Fruit fly (Drosophila melanogaster) whole organism, embryonic: Measurements from ENCODE around the gene Calr.

Experiments
- CG15514 ChIP-seq: fragments of 200-800 bp; sonication (Bioruptor generic); optimal IDR thresholded peaks from 3 replicates; lab custom pipeline; 2017; ENCODE audit warnings: missing biosample characterization, missing genetic modification characterization, mild to moderate bottlenecking, moderate library complexity, missing genetic modification reagents
- CG4617 ChIP-seq: fragments of 200-800 bp; sonication (Bioruptor generic); optimal IDR thresholded peaks from 3 replicates; lab custom pipeline; 2016; ENCODE audit warnings: missing biosample characterization, missing genetic modification characterization, borderline replicate concordance
- ac ChIP-seq: fragments of 200-800 bp; sonication (Bioruptor generic); optimal IDR thresholded peaks from 3 replicates; lab custom pipeline; 2017; ENCODE audit warnings: missing biosample characterization, mild to moderate bottlenecking, missing genetic modification characterization
- al ChIP-seq: fragments of 200-800 bp; sonication (Bioruptor generic); IDR thresholded peaks from 2 replicates; pipeline ENCODE4 v1.3.6; 2022; ENCODE audit warnings: missing biosample characterization, missing genetic modification characterization
- dysf ChIP-seq: fragments of 200-800 bp; sonication (Bioruptor generic); IDR thresholded peaks from 3 replicates; pipeline ENCODE4 v1.3.6; 2022; ENCODE audit warnings: missing biosample characterization, missing genetic modification characterization
- fd102C ChIP-seq: fragments of 200-800 bp; sonication (Bioruptor generic); optimal IDR thresholded peaks from 2 replicates; lab custom pipeline; 2018; ENCODE audit warnings: missing biosample characterization, mild to moderate bottlenecking, missing genetic modification characterization, moderate library complexity

DNA sequence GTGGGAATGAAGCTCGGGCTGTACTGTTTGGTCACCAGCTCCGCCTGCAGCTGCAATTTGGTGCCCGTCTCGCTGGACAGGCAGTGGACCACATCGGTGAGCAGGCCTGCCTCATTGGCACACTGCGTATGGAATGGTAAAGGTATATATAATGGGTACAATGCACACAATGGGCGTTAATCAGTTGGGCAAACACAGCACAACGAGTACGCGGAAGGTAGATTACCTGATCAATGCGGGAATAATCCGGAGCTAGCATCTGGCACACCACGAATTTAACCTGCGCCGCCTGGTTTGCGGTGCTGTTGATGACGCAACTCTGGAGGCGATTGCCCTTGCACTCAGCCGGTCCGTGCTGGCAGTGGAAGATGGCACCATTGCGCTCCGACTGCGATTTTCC lies 5.2 kb downstream of the Calr start:
- no peak for TF ChIP-seq fd102C (GFP tag; lab: Kevin White, UChicago)
- TF ChIP-seq dysf (GFP tag; lab: Robert Waterston, UW) = no peak
- no peak for TF ChIP-seq CG4617 (GFP tag; lab: Kevin White, UChicago)
- TF ChIP-seq CG15514 (GFP tag; lab: Kevin White, UChicago) = no peak
- TF ChIP-seq ac (GFP tag; lab: Kevin White, UChicago) = no peak
- TF ChIP-seq al (GFP tag; lab: Robert Waterston, UW) = no peak
